Fruit fly (Drosophila melanogaster) whole organism, embryonic: Measurements from ENCODE around the gene Crtc.
A peak's percentile ranks its signal among the peaks of the same experiment; 100 is the strongest.

ENCODE experiments used
- Aef1 ChIP-seq: fragments of 200-800 bp; sonication (Bioruptor generic); IDR thresholded peaks from 3 replicates; pipeline ENCODE4 v1.3.6; 2022; ENCODE audit warnings: missing biosample characterization, missing genetic modification characterization
- CG10147 ChIP-seq: fragments of 200-800 bp; sonication (Bioruptor generic); optimal IDR thresholded peaks from 2 replicates; lab custom pipeline; 2019; ENCODE audit warnings: missing biosample characterization, mild to moderate bottlenecking, missing genetic modification characterization, moderate library complexity
- CG1024 ChIP-seq: fragments of 200-800 bp; sonication (Bioruptor generic); IDR thresholded peaks from 2 replicates; pipeline ENCODE4 v1.3.6; 2022; ENCODE audit warnings: missing biosample characterization, missing genetic modification characterization
- CG10543 ChIP-seq: fragments of 200-800 bp; sonication (Bioruptor generic); optimal IDR thresholded peaks from 3 replicates; lab custom pipeline; 2017; ENCODE audit warnings: missing biosample characterization, mild to moderate bottlenecking, missing genetic modification characterization, moderate library complexity
- CG11247 ChIP-seq: fragments of 200-800 bp; sonication (Bioruptor generic); IDR thresholded peaks from 2 replicates; pipeline ENCODE4 v1.3.6; 2022; ENCODE audit warnings: missing biosample characterization, missing genetic modification characterization
- CG11560 ChIP-seq: fragments of 200-800 bp; sonication (Bioruptor generic); IDR thresholded peaks from 3 replicates; pipeline ENCODE4 v1.3.6; 2022; ENCODE audit warnings: missing biosample characterization, missing genetic modification characterization
- CG13123 ChIP-seq: fragments of 200-800 bp; sonication (Bioruptor generic); optimal IDR thresholded peaks from 2 replicates; lab custom pipeline; 2016; ENCODE audit warnings: missing biosample characterization, missing genetic modification characterization
- CG13296 ChIP-seq: fragments of 200-800 bp; sonication (Bioruptor generic); optimal IDR thresholded peaks from 3 replicates; lab custom pipeline; 2018; ENCODE audit warnings: missing biosample characterization, mild to moderate bottlenecking, missing genetic modification characterization
- CG14050 ChIP-seq: fragments of 200-800 bp; sonication (Bioruptor generic); IDR thresholded peaks from 3 replicates; pipeline ENCODE4 v1.3.6; 2022; ENCODE audit warnings: missing biosample characterization, missing genetic modification characterization
- CG15479 ChIP-seq: fragments of 200-800 bp; sonication (Bioruptor generic); optimal IDR thresholded peaks from 3 replicates; lab custom pipeline; 2019; ENCODE audit warnings: missing biosample characterization, mild to moderate bottlenecking, missing genetic modification characterization, moderate library complexity
- CG17186 ChIP-seq: fragments of 200-800 bp; sonication (Bioruptor generic); optimal IDR thresholded peaks from 3 replicates; lab custom pipeline; 2017; ENCODE audit warnings: missing biosample characterization, missing genetic modification reagents, missing genetic modification characterization
- CG1832 ChIP-seq: fragments of 200-800 bp; sonication (Bioruptor generic); optimal IDR thresholded peaks from 2 replicates; lab custom pipeline; 2017; ENCODE audit warnings: missing biosample characterization, mild to moderate bottlenecking, missing genetic modification characterization, inconsistent platforms
- CG2129 ChIP-seq: fragments of 200-800 bp; sonication (Bioruptor generic); IDR thresholded peaks from 2 replicates; pipeline ENCODE4 v1.3.6; 2022; ENCODE audit warnings: missing biosample characterization, missing genetic modification characterization; ENCODE audit not compliant: partially characterized antibody
- CG2875 ChIP-seq: fragments of 200-800 bp; sonication (Bioruptor generic); optimal IDR thresholded peaks from 2 replicates; lab custom pipeline; 2017; ENCODE audit warnings: missing biosample characterization, mild to moderate bottlenecking, missing genetic modification characterization, missing genetic modification reagents
- CG31388 ChIP-seq: fragments of 200-800 bp; sonication (Bioruptor generic); optimal IDR thresholded peaks from 2 replicates; lab custom pipeline; 2016; ENCODE audit warnings: missing biosample characterization, missing genetic modification characterization
- CG3163 ChIP-seq: fragments of 200-800 bp; sonication (Bioruptor generic); optimal IDR thresholded peaks from 3 replicates; lab custom pipeline; 2016; ENCODE audit warnings: missing biosample characterization, missing genetic modification characterization
- CG42726 ChIP-seq: fragments of 200-800 bp; sonication (Bioruptor generic); IDR thresholded peaks from 2 replicates; pipeline ENCODE4 v1.3.6; 2022; ENCODE audit warnings: missing biosample characterization, missing genetic modification characterization; ENCODE audit not compliant: partially characterized antibody
- CG4854 ChIP-seq: fragments of 200-800 bp; sonication (Bioruptor generic); optimal IDR thresholded peaks from 2 replicates; lab custom pipeline; 2016; ENCODE audit warnings: missing biosample characterization, missing genetic modification characterization, inconsistent platforms
- CG5953 ChIP-seq: fragments of 200-800 bp; sonication (Bioruptor generic); IDR thresholded peaks from 2 replicates; pipeline ENCODE4 v1.3.6; 2022; ENCODE audit warnings: missing biosample characterization, missing genetic modification characterization
- CG6854 ChIP-seq: fragments of 200-800 bp; sonication (Bioruptor generic); optimal IDR thresholded peaks from 3 replicates; lab custom pipeline; 2017; ENCODE audit warnings: missing biosample characterization, mild to moderate bottlenecking, missing genetic modification characterization
- CG7839 ChIP-seq: fragments of 200-800 bp; sonication (Bioruptor generic); optimal IDR thresholded peaks from 3 replicates; lab custom pipeline; 2018; ENCODE audit warnings: missing biosample characterization, mild to moderate bottlenecking, missing genetic modification characterization, moderate library complexity
- CG8281 ChIP-seq: fragments of 200-800 bp; sonication (Bioruptor generic); optimal IDR thresholded peaks from 2 replicates; lab custom pipeline; 2018; ENCODE audit warnings: missing biosample characterization, mild to moderate bottlenecking, missing genetic modification characterization, moderate library complexity
- CG8388 ChIP-seq: fragments of 200-800 bp; sonication (Bioruptor generic); optimal IDR thresholded peaks from 2 replicates; lab custom pipeline; 2019; ENCODE audit warnings: missing biosample characterization, mild to moderate bottlenecking, missing genetic modification characterization, moderate library complexity
- CG8478 ChIP-seq: fragments of >200 bp; optimal IDR thresholded peaks from 2 replicates; lab custom pipeline; 2018
- Camta ChIP-seq: fragments of 200-800 bp; sonication (Bioruptor generic); optimal IDR thresholded peaks from 2 replicates; lab custom pipeline; 2016; ENCODE audit warnings: missing biosample characterization, missing genetic modification characterization
- CoRest ChIP-seq: fragments of 200-800 bp; sonication (Bioruptor generic); optimal IDR thresholded peaks from 3 replicates; lab custom pipeline; 2018; ENCODE audit warnings: missing biosample characterization, mild to moderate bottlenecking, missing genetic modification characterization, moderate library complexity
- HLHmδ ChIP-seq: fragments of 200-800 bp; sonication (Bioruptor generic); optimal IDR thresholded peaks from 2 replicates; lab custom pipeline; 2018; ENCODE audit warnings: missing biosample characterization, mild to moderate bottlenecking, missing genetic modification characterization, moderate library complexity
- Hey ChIP-seq: fragments of 200-800 bp; sonication (Bioruptor generic); optimal IDR thresholded peaks from 3 replicates; lab custom pipeline; 2018; ENCODE audit warnings: missing biosample characterization, mild to moderate bottlenecking, missing genetic modification characterization
- Hr78 ChIP-seq, 2 experiments: fragments of 200-800 bp in 1 of 2; fragments of >200 bp in 1 of 2; sonication (Bioruptor generic) in 1 of 2; optimal IDR thresholded peaks; 2 replicates each; lab custom pipeline; 2017 to 2019; ENCODE audit warnings: missing biosample characterization in 2 of 2, missing genetic modification characterization in 2 of 2, mild to moderate bottlenecking in 1 of 2, moderate library complexity in 1 of 2
- Mad ChIP-seq: fragments of 200-800 bp; sonication (Bioruptor generic); optimal IDR thresholded peaks from 2 replicates; lab custom pipeline; 2016; ENCODE audit warnings: missing biosample characterization, missing genetic modification characterization
- NC2β ChIP-seq: fragments of 200-800 bp; sonication (Bioruptor generic); optimal IDR thresholded peaks from 2 replicates; lab custom pipeline; 2016; ENCODE audit warnings: missing biosample characterization, missing genetic modification characterization
- TFAM ChIP-seq: fragments of 200-800 bp; sonication (Bioruptor generic); optimal IDR thresholded peaks from 2 replicates; lab custom pipeline; 2017; ENCODE audit warnings: missing biosample characterization, missing genetic modification characterization, inconsistent platforms
- bab2 ChIP-seq: fragments of 200-800 bp; sonication (Bioruptor generic); optimal IDR thresholded peaks from 2 replicates; lab custom pipeline; 2016; ENCODE audit warnings: missing biosample characterization, missing genetic modification characterization
- dmrt11E ChIP-seq: fragments of 200-800 bp; sonication (Bioruptor generic); optimal IDR thresholded peaks from 3 replicates; lab custom pipeline; 2018; ENCODE audit warnings: missing biosample characterization, mild to moderate bottlenecking, missing genetic modification characterization, moderate library complexity
- ems ChIP-seq: fragments of 200-800 bp; sonication (Bioruptor generic); optimal IDR thresholded peaks from 3 replicates; lab custom pipeline; 2016; ENCODE audit warnings: missing biosample characterization, missing genetic modification characterization
- ftz-f1 ChIP-seq: fragments of 200-800 bp; sonication (Bioruptor generic); optimal IDR thresholded peaks from 2 replicates; lab custom pipeline; 2016; ENCODE audit warnings: missing biosample characterization, missing genetic modification characterization
- gcm ChIP-seq: fragments of 200-800 bp; sonication (Bioruptor generic); optimal IDR thresholded peaks from 2 replicates; lab custom pipeline; 2019; ENCODE audit warnings: missing biosample characterization, mild to moderate bottlenecking, missing genetic modification characterization, moderate library complexity
- gem ChIP-seq: fragments of 200-800 bp; sonication (Bioruptor generic); optimal IDR thresholded peaks from 2 replicates; lab custom pipeline; 2019; ENCODE audit warnings: missing biosample characterization, mild to moderate bottlenecking, missing genetic modification characterization, moderate library complexity
- gfzf ChIP-seq: fragments of 200-800 bp; sonication (Bioruptor generic); optimal IDR thresholded peaks from 2 replicates; lab custom pipeline; 2016; ENCODE audit warnings: missing biosample characterization, mild to moderate bottlenecking, missing genetic modification characterization, moderate library complexity
- grau ChIP-seq: fragments of 200-800 bp; optimal IDR thresholded peaks from 3 replicates; lab custom pipeline; 2019; ENCODE audit warnings: missing biosample characterization, mild to moderate bottlenecking, missing genetic modification characterization, moderate library complexity
- gro ChIP-seq: fragments of 200-800 bp; sonication (Bioruptor generic); optimal IDR thresholded peaks from 2 replicates; lab custom pipeline; 2016; ENCODE audit warnings: missing biosample characterization, missing genetic modification characterization
- jumu ChIP-seq: fragments of 200-800 bp; sonication (Bioruptor generic); optimal IDR thresholded peaks from 3 replicates; lab custom pipeline; 2016; ENCODE audit warnings: missing biosample characterization, missing genetic modification characterization
- lbe ChIP-seq: fragments of 200-800 bp; sonication (Bioruptor generic); optimal IDR thresholded peaks from 2 replicates; lab custom pipeline; 2016; ENCODE audit warnings: missing biosample characterization, mild to moderate bottlenecking, missing genetic modification characterization
- odd ChIP-seq: fragments of 200-800 bp; sonication (Bioruptor generic); optimal IDR thresholded peaks from 2 replicates; lab custom pipeline; 2017; ENCODE audit warnings: missing biosample characterization, mild to moderate bottlenecking, missing genetic modification characterization
- pho ChIP-seq: fragments of 200-800 bp; sonication (Bioruptor generic); optimal IDR thresholded peaks from 2 replicates; lab custom pipeline; 2016; ENCODE audit warnings: missing biosample characterization, missing genetic modification characterization
- ranshi ChIP-seq: fragments of 200-800 bp; sonication (Bioruptor generic); IDR thresholded peaks from 2 replicates; pipeline ENCODE4 v1.3.6; 2022; ENCODE audit warnings: missing biosample characterization, missing genetic modification characterization
- rib ChIP-seq: fragments of 200-800 bp; sonication (Bioruptor generic); IDR thresholded peaks from 2 replicates; pipeline ENCODE4 v1.3.6; 2022; ENCODE audit warnings: missing biosample characterization, missing genetic modification characterization
- so ChIP-seq: fragments of 200-800 bp; sonication (Bioruptor generic); IDR thresholded peaks from 3 replicates; pipeline ENCODE4 v1.3.6; 2022; ENCODE audit warnings: missing biosample characterization, missing genetic modification characterization

Gene Crtc

dm6 chr3L:17653701-17654667, 15.1 kb downstream of the Crtc start, which contains the start of the genes Krn, Ndfip and CG7484 (continued):
- TF ChIP-seq CG13296 (GFP tag; lab: Kevin White, UChicago) (peak; percentile 80), Hey (tag; lab: Kevin White, UChicago) (peak; percentile 34), Mad (GFP tag; lab: Kevin White, UChicago) (peak; percentile 80), NC2β (peak; percentile 32), dmrt11E (tag; lab: Kevin White, UChicago) (peak; percentile 87), CG31388 (peak; percentile 20), ems (GFP tag; lab: Kevin White, UChicago) (peak; percentile 79), pho (peak; percentile 82), CG4854 (GFP tag; lab: Kevin White, UChicago) (peak; percentile 52), Camta (GFP tag; lab: Kevin White, UChicago) (peak; percentile 49), CG11560 (tag; lab: Robert Waterston, UW) (peak; percentile 82; the same call in 1 of the 3 replicates), HLHmδ (GFP tag; lab: Kevin White, UChicago) (no peak), CG14050 (peak; percentile 64; the same call in 2 of the 3 replicates), CG8478 (lab: Kevin White, UChicago) (no peak), CG1832 (no peak), gro (GFP tag; lab: Kevin White, UChicago) (peak; percentile 68), lbe (GFP tag; lab: Kevin White, UChicago) (peak; percentile 80), odd (GFP tag; lab: Kevin White, UChicago) (peak; percentile 38), CoRest (tag; lab: Kevin White, UChicago) (peak; percentile 96), CG10543 (GFP tag; lab: Kevin White, UChicago) (peak; percentile 92), CG13123 (GFP tag; lab: Kevin White, UChicago) (peak; percentile 71), CG7839 (tag; lab: Kevin White, UChicago) (peak; percentile 90), CG10147 (GFP tag; lab: Kevin White, UChicago) (peak; percentile 87), ranshi (GFP tag; lab: Robert Waterston, UW) (peak; percentile 77; the same call in 1 of the 2 replicates), Hr78 (GFP tag; optimal IDR thresholded peaks at IDR 0.05; lab: Kevin White, UChicago) (peak in 1 of 2 experiments; percentile 29), CG42726 (GFP tag; lab: Robert Waterston, UW) (peak; percentile 90), rib (GFP tag; lab: Robert Waterston, UW) (peak; percentile 28), gem (tag; lab: Kevin White, UChicago) (peak; percentile 96), bab2 (GFP tag; lab: Kevin White, UChicago) (peak; percentile 76), CG17186 (GFP tag; lab: Kevin White, UChicago) (peak; percentile 68), CG3163 (GFP tag; lab: Kevin White, UChicago) (peak; percentile 60), CG8388 (GFP tag; lab: Kevin White, UChicago) (peak; percentile 80), ftz-f1 (GFP tag; lab: Kevin White, UChicago) (no peak), Aef1 (peak; percentile 85), gfzf (GFP tag; lab: Kevin White, UChicago) (no peak), CG6854 (GFP tag; lab: Kevin White, UChicago) (peak; percentile 20), CG1024 (GFP tag; lab: Robert Waterston, UW) (peak; percentile 37; the same call in 1 of the 2 replicates), CG2129 (GFP tag; lab: Robert Waterston, UW) (peak; percentile 96), CG5953 (peak; percentile 20; the same call in 1 of the 2 replicates), TFAM (GFP tag; lab: Kevin White, UChicago) (no peak), jumu (peak; percentile 75), grau (tag; lab: Kevin White, UChicago) (peak; percentile 93), CG15479 (GFP tag; lab: Kevin White, UChicago) (peak; percentile 82), CG11247 (GFP tag; lab: Robert Waterston, UW) (peak; percentile 87), CG2875 (GFP tag; lab: Kevin White, UChicago) (peak; percentile 9), so (GFP tag; lab: Robert Waterston, UW) (peak; percentile 79), gcm (GFP tag; lab: Kevin White, UChicago) (peak; percentile 75), CG8281 (tag; lab: Kevin White, UChicago) (peak; percentile 58)
